Fruit fly (Drosophila melanogaster) whole organism, adult: ENCODE measurements around the gene P5CDh1.

Experiments
- CG12768 ChIP-seq: fragments of 200-800 bp; sonication (Bioruptor generic); optimal IDR thresholded peaks from 2 replicates; lab custom pipeline; 2017; ENCODE audit warnings: missing biosample characterization, missing genetic modification characterization, mild to moderate bottlenecking, moderate library complexity, missing genetic modification reagents
- CG1620 ChIP-seq: fragments of 200-800 bp; sonication (Bioruptor generic); optimal IDR thresholded peaks from 2 replicates; lab custom pipeline; 2016; ENCODE audit warnings: missing biosample characterization, missing genetic modification characterization
- CG5204 ChIP-seq: fragments of 200-800 bp; sonication (Bioruptor generic); optimal IDR thresholded peaks from 2 replicates; lab custom pipeline; 2016; ENCODE audit warnings: missing biosample characterization, missing genetic modification characterization
- CG7045 ChIP-seq: fragments of 200-800 bp; sonication (Bioruptor generic); optimal IDR thresholded peaks from 2 replicates; lab custom pipeline; 2017; ENCODE audit warnings: missing biosample characterization, mild to moderate bottlenecking, missing genetic modification characterization
- Clk ChIP-seq: fragments of 200-800 bp; sonication (Bioruptor generic); optimal IDR thresholded peaks from 2 replicates; lab custom pipeline; 2017; ENCODE audit warnings: missing biosample characterization, missing genetic modification characterization
- Mnt ChIP-seq: fragments of 200-800 bp; sonication (Bioruptor generic); optimal IDR thresholded peaks from 2 replicates; lab custom pipeline; 2016; ENCODE audit warnings: missing biosample characterization, mild to moderate bottlenecking, missing genetic modification characterization
- cic ChIP-seq: fragments of 200-800 bp; sonication (Bioruptor generic); optimal IDR thresholded peaks from 2 replicates; lab custom pipeline; 2017; ENCODE audit warnings: missing biosample characterization, mild to moderate bottlenecking, missing genetic modification characterization, moderate library complexity
- cnc ChIP-seq, 2 experiments: fragments of >200 bp; optimal IDR thresholded peaks; 2 replicates each; lab custom pipeline; 2017
- kay ChIP-seq: fragments of 200-800 bp; sonication (Bioruptor generic); peaks from one replicate; lab custom pipeline; 2016; ENCODE audit warnings: missing biosample characterization, missing genetic modification characterization, borderline replicate concordance
- pad ChIP-seq: fragments of 200-800 bp; sonication (Bioruptor generic); optimal IDR thresholded peaks from 3 replicates; lab custom pipeline; 2017; ENCODE audit warnings: missing biosample characterization, missing genetic modification characterization, mild to moderate bottlenecking, moderate library complexity, missing genetic modification reagents
- toe ChIP-seq: fragments of 200-800 bp; sonication (Bioruptor generic); optimal IDR thresholded peaks from 2 replicates; lab custom pipeline; 2016; ENCODE audit warnings: missing biosample characterization, missing genetic modification characterization

dm6 chr3L:21840642-21840987 lies 541 bp downstream of the P5CDh1 start:
- TF ChIP-seq Mnt (GFP tag; lab: Kevin White, UChicago), result no peak
- TF ChIP-seq CG5204, result no peak
- TF ChIP-seq kay (GFP tag; lab: Kevin White, UChicago), result no peak
- TF ChIP-seq CG1620, result no peak
- TF ChIP-seq CG7045 (GFP tag; lab: Kevin White, UChicago), result no peak
- no peak for TF ChIP-seq cic (GFP tag; lab: Kevin White, UChicago)
- TF ChIP-seq cnc (optimal IDR thresholded peaks at IDR 0.05; lab: Kevin White, UChicago), result no peak
- peak; percentile 84 for TF ChIP-seq pad
- no peak for TF ChIP-seq toe (GFP tag; lab: Kevin White, UChicago)
- no peak for TF ChIP-seq Clk (GFP tag; lab: Kevin White, UChicago)
- TF ChIP-seq CG12768 (GFP tag; lab: Kevin White, UChicago), result no peak
